Worm (Caenorhabditis elegans): ENCODE results near the gene T19H12.12.

- no peak for TF ChIP-seq him-1 (tag; optimal IDR thresholded peaks at IDR 0.05)
- no peak for TF ChIP-seq W03F9.2 (tag; optimal IDR thresholded peaks at IDR 0.05)
Observed at ce11 chrV:4839913-4840312, 44.7 kb upstream of the T19H12.12 start, which contains the start of gene nas-9.

All from whole organism, L4/young adult.